Worm (Caenorhabditis elegans) whole organism, L4/young adult: ENCODE measurements around the gene M106.7.

Source experiments
- W03F9.2 ChIP-seq: fragments of 150-350 bp; optimal IDR thresholded peaks from 2 replicates; lab custom pipeline; 2014; ENCODE audit warnings: missing biosample characterization, missing genetic modification characterization
- dao-5 ChIP-seq: sonication (generic microtip); optimal IDR thresholded peaks from 2 replicates; lab custom pipeline; 2016; ENCODE audit warnings: missing genotype, missing genetic modification characterization, moderate library complexity, missing compliant biosample characterization
- him-1 ChIP-seq: sonication (generic microtip); optimal IDR thresholded peaks from 2 replicates; lab custom pipeline; 2016; ENCODE audit warnings: missing genotype, missing genetic modification reagents, missing genetic modification characterization, missing compliant biosample characterization

DNA sequence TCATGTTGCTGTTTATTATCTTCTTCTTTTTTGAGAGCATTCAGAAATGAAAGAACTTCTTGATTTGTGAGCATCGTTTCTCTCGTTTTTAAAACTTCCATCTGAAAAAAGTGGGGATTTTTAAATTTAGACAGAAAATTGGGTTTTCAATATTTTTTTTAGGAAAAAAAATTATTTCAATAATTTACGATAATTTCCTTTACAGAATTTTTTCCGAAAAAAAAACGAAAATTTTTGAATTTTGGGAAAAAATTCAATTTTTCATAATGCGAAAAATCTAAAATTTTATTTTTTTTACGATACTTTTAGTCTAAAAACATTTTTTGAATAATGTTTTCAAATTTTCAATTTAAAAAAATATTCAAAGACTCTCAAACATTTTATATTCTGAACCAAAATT is at the start of gene M106.7:
- no peak for TF ChIP-seq W03F9.2 (tag; lab: Kevin White, UChicago)
- TF ChIP-seq dao-5 (tag; lab: Kevin White, UChicago) = no peak
- TF ChIP-seq him-1 (tag; lab: Kevin White, UChicago) = no peak
